Fruit fly (Drosophila melanogaster) Kc167 (cell line): ENCODE measurements around the gene Svil.

Source experiments
- Myc ChIP-seq: fragments of >200 bp; optimal IDR thresholded peaks from 2 replicates; lab custom pipeline; 2017; ENCODE audit warnings: missing external identifiers
- Sin3A ChIP-seq: fragments of >200 bp; optimal IDR thresholded peaks from 2 replicates; lab custom pipeline; 2018; ENCODE audit warnings: missing external identifiers
- h ChIP-seq: fragments of >200 bp; optimal IDR thresholded peaks from 3 replicates; lab custom pipeline; 2018; ENCODE audit warnings: missing external identifiers
- insv ChIP-seq: fragments of >200 bp; optimal IDR thresholded peaks from 3 replicates; lab custom pipeline; 2018; ENCODE audit warnings: missing external identifiers
- psq ChIP-seq: fragments of >200 bp; optimal IDR thresholded peaks from 2 replicates; lab custom pipeline; 2017; ENCODE audit warnings: missing external identifiers
- ttk ChIP-seq: sonication (Bioruptor generic); optimal IDR thresholded peaks from 2 replicates; lab custom pipeline; 2017; ENCODE audit warnings: missing external identifiers

Svil gene

dm6 chr3L:2501764-2502163 is 124.3 kb downstream of the Svil start:
- TF ChIP-seq ttk (no peak), h (lab: Kevin White, UChicago) (no peak), Myc (no peak), insv (lab: Kevin White, UChicago) (no peak), psq (no peak), Sin3A (no peak)

- no peak for TF ChIP-seq Myc
Observed at dm6 chr3L:2503465-2503864, 126.0 kb downstream of the Svil start, which contains the start of gene CG16758. TSS of gene CG16758 (minus strand) at chr3L:2503606.

- TF ChIP-seq ttk, result no peak
- no peak for TF ChIP-seq psq
- no peak for TF ChIP-seq Myc
- TF ChIP-seq h (lab: Kevin White, UChicago), result no peak
- no peak for TF ChIP-seq Sin3A
Observed at dm6 chr3L:2504031-2504615, 126.7 kb downstream of the Svil start.

- TF ChIP-seq psq (no peak), insv (lab: Kevin White, UChicago) (no peak), h (lab: Kevin White, UChicago) (no peak), ttk (no peak), Myc (no peak), Sin3A (no peak)
Observed at dm6 chr3L:2504796-2505195, 127.3 kb downstream of the Svil start.

dm6 chr3L:2515197-2515596 is 137.7 kb downstream of the Svil start:
- TF ChIP-seq insv (lab: Kevin White, UChicago) (no peak), psq (no peak), h (lab: Kevin White, UChicago) (no peak), Myc (no peak), ttk (no peak), Sin3A (no peak)

- no peak for TF ChIP-seq Myc
- no peak for TF ChIP-seq insv (lab: Kevin White, UChicago)
- no peak for TF ChIP-seq Sin3A
- TF ChIP-seq psq, result no peak
- no peak for TF ChIP-seq ttk
- no peak for TF ChIP-seq h (lab: Kevin White, UChicago)
Observed at dm6 chr3L:2526873-2527272, 149.4 kb downstream of the Svil start, which contains the start of gene CG32295. TSS of gene CG32295 (minus strand) at chr3L:2526973.

dm6 chr3L:2530090-2530489 is 152.6 kb downstream of the Svil start:
- no peak for TF ChIP-seq Sin3A
- no peak for TF ChIP-seq h (lab: Kevin White, UChicago)
- no peak for TF ChIP-seq ttk
- no peak for TF ChIP-seq Myc
- no peak for TF ChIP-seq insv (lab: Kevin White, UChicago)
- no peak for TF ChIP-seq psq

- TF ChIP-seq insv (lab: Kevin White, UChicago), result no peak
- no peak for TF ChIP-seq ttk
- no peak for TF ChIP-seq Myc
- TF ChIP-seq psq, result no peak
- TF ChIP-seq Sin3A, result no peak
- TF ChIP-seq h (lab: Kevin White, UChicago), result no peak
Observed at dm6 chr3L:2530635-2531034, 153.2 kb downstream of the Svil start.

- no peak for TF ChIP-seq ttk
- TF ChIP-seq h (lab: Kevin White, UChicago), result peak; percentile 96
Observed at dm6 chr3L:2531386-2532176, 154.1 kb downstream of the Svil start.

dm6 chr3L:2532377-2532776 is 154.9 kb downstream of the Svil start:
- no peak for TF ChIP-seq ttk
- TF ChIP-seq h (lab: Kevin White, UChicago), result no peak
- no peak for TF ChIP-seq Myc
- no peak for TF ChIP-seq psq
- TF ChIP-seq insv (lab: Kevin White, UChicago), result no peak
- TF ChIP-seq Sin3A, result no peak

- no peak for TF ChIP-seq Sin3A
- TF ChIP-seq h (lab: Kevin White, UChicago), result no peak
- no peak for TF ChIP-seq psq
- no peak for TF ChIP-seq ttk
- TF ChIP-seq Myc, result no peak
- TF ChIP-seq insv (lab: Kevin White, UChicago), result no peak
Observed at dm6 chr3L:2533000-2533731, 155.7 kb downstream of the Svil start.

dm6 chr3L:2533732-2534073 is 156.2 kb downstream of the Svil start:
- TF ChIP-seq h (lab: Kevin White, UChicago), result no peak
- TF ChIP-seq Sin3A, result no peak
- no peak for TF ChIP-seq insv (lab: Kevin White, UChicago)
- TF ChIP-seq psq, result no peak
- TF ChIP-seq Myc, result no peak
- no peak for TF ChIP-seq ttk

dm6 chr3L:2536969-2537600 is 159.6 kb downstream of the Svil start:
- no peak for TF ChIP-seq h (lab: Kevin White, UChicago)
- TF ChIP-seq psq, result no peak
- no peak for TF ChIP-seq Myc
- no peak for TF ChIP-seq insv (lab: Kevin White, UChicago)
- no peak for TF ChIP-seq ttk
